Worm (Caenorhabditis elegans) whole organism, L3 larva: ENCODE data around the gene eel-1.

ENCODE experiments used
- R02D3.7 ChIP-seq: fragments of 150-350 bp; optimal IDR thresholded peaks from 2 replicates; lab custom pipeline; 2014; ENCODE audit warnings: missing biosample characterization, missing genetic modification characterization
- aly-2 ChIP-seq: fragments of 150-350 bp; optimal IDR thresholded peaks from 2 replicates; lab custom pipeline; 2014; ENCODE audit warnings: missing biosample characterization, missing genetic modification characterization
- ama-1 ChIP-seq: fragments of 150-350 bp; optimal IDR thresholded peaks from 2 replicates; lab custom pipeline; 2018
- ceh-16 ChIP-seq: sonication (generic microtip); optimal IDR thresholded peaks from 2 replicates; lab custom pipeline; 2017; ENCODE audit warnings: missing biosample characterization, missing genetic modification characterization
- ceh-28 ChIP-seq: fragments of 150-350 bp; optimal IDR thresholded peaks from 2 replicates; lab custom pipeline; 2014; ENCODE audit warnings: missing biosample characterization, missing genetic modification reagents, missing genetic modification characterization
- ceh-82 ChIP-seq: fragments of 150-350 bp; optimal IDR thresholded peaks from 2 replicates; lab custom pipeline; 2014; ENCODE audit warnings: missing biosample characterization, missing genetic modification characterization
- ceh-9 ChIP-seq: sonication (generic microtip); optimal IDR thresholded peaks from 2 replicates; lab custom pipeline; 2018; ENCODE audit warnings: missing biosample characterization, missing genetic modification characterization
- daf-12 ChIP-seq: fragments of 150-350 bp; optimal IDR thresholded peaks from 2 replicates; lab custom pipeline; 2014; ENCODE audit warnings: missing biosample characterization, missing genetic modification reagents, missing genetic modification characterization
- egl-27 ChIP-seq: sonication (generic microtip); optimal IDR thresholded peaks from 4 replicates; lab custom pipeline; 2017; ENCODE audit warnings: missing biosample characterization, missing genetic modification reagents, missing genetic modification characterization
- elt-1 ChIP-seq: fragments of 150-350 bp; optimal IDR thresholded peaks from 2 replicates; lab custom pipeline; 2014; ENCODE audit warnings: missing biosample characterization, missing genetic modification characterization
- elt-2 ChIP-seq: sonication (generic microtip); optimal IDR thresholded peaks from 2 replicates; lab custom pipeline; 2016; ENCODE audit warnings: missing genetic modification reagents, mild to moderate bottlenecking, missing genetic modification characterization, missing compliant biosample characterization
- eor-1 ChIP-seq, 2 experiments: fragments of 150-350 bp; optimal IDR thresholded peaks; 2 replicates each; lab custom pipeline; 2014 to 2018; ENCODE audit warnings: missing biosample characterization in 2 of 2, missing genetic modification characterization in 2 of 2
- fkh-10 ChIP-seq: sonication (generic microtip); optimal IDR thresholded peaks from 2 replicates; lab custom pipeline; 2017; ENCODE audit warnings: missing biosample characterization, missing genetic modification reagents, missing genetic modification characterization
- fkh-2 ChIP-seq: fragments of 150-350 bp; optimal IDR thresholded peaks from 2 replicates; lab custom pipeline; 2014; ENCODE audit warnings: missing biosample characterization, missing genetic modification reagents, missing genetic modification characterization
- fos-1 ChIP-seq: fragments of 150-350 bp; optimal IDR thresholded peaks from 2 replicates; lab custom pipeline; 2014; ENCODE audit warnings: missing biosample characterization, missing genetic modification characterization
- hmg-11 ChIP-seq: sonication (generic microtip); optimal IDR thresholded peaks from 2 replicates; lab custom pipeline; 2016; ENCODE audit warnings: missing genetic modification characterization, missing compliant biosample characterization
- jun-1 ChIP-seq: fragments of 150-350 bp; optimal IDR thresholded peaks from 2 replicates; lab custom pipeline; 2014; ENCODE audit warnings: missing biosample characterization, missing genetic modification reagents, missing genetic modification characterization
- lin-15B ChIP-seq: fragments of 150-350 bp; optimal IDR thresholded peaks from 2 replicates; lab custom pipeline; 2014; ENCODE audit warnings: missing biosample characterization, missing genetic modification characterization
- lin-39 ChIP-seq: fragments of 150-350 bp; optimal IDR thresholded peaks from 2 replicates; lab custom pipeline; 2018; ENCODE audit warnings: missing biosample characterization, missing genetic modification reagents, missing genetic modification characterization
- lsy-12 ChIP-seq: sonication (generic microtip); optimal IDR thresholded peaks from 2 replicates; lab custom pipeline; 2016; ENCODE audit warnings: mild to moderate bottlenecking, missing genetic modification characterization, missing compliant biosample characterization
- mdl-1 ChIP-seq: fragments of 150-350 bp; optimal IDR thresholded peaks from 2 replicates; lab custom pipeline; 2014; ENCODE audit warnings: missing biosample characterization, missing genetic modification characterization
- nfya-1 ChIP-seq: sonication (generic microtip); optimal IDR thresholded peaks from 2 replicates; lab custom pipeline; 2017; ENCODE audit warnings: missing genetic modification characterization, mild to moderate bottlenecking, missing compliant biosample characterization, antibody characterized with exemption, moderate library complexity; ENCODE audit not compliant: insufficient read depth
- nhr-11 ChIP-seq: fragments of 150-350 bp; optimal IDR thresholded peaks from 2 replicates; lab custom pipeline; 2014; ENCODE audit warnings: missing biosample characterization, missing genetic modification characterization
- nhr-12 ChIP-seq: fragments of 150-350 bp; optimal IDR thresholded peaks from 2 replicates; lab custom pipeline; 2014; ENCODE audit warnings: missing biosample characterization, missing genetic modification characterization
- nhr-23 ChIP-seq: fragments of 150-350 bp; optimal IDR thresholded peaks from 2 replicates; lab custom pipeline; 2014; ENCODE audit warnings: missing biosample characterization, missing genetic modification reagents, missing genetic modification characterization
- nhr-43 ChIP-seq: sonication (generic microtip); optimal IDR thresholded peaks from 2 replicates; lab custom pipeline; 2016; ENCODE audit warnings: mild to moderate bottlenecking, missing genetic modification characterization, missing compliant biosample characterization; ENCODE audit not compliant: poor library complexity, severe bottlenecking
- nhr-67 ChIP-seq: fragments of 150-350 bp; optimal IDR thresholded peaks from 2 replicates; lab custom pipeline; 2014; ENCODE audit warnings: missing biosample characterization, missing genetic modification characterization
- nhr-76 ChIP-seq: fragments of 150-350 bp; sonication (generic microtip); optimal IDR thresholded peaks from 5 replicates; lab custom pipeline; 2014; ENCODE audit warnings: missing biosample characterization, missing genetic modification characterization
- pha-4 ChIP-seq: fragments of 150-350 bp; optimal IDR thresholded peaks from 2 replicates; lab custom pipeline; 2014; ENCODE audit warnings: missing biosample characterization, missing genetic modification reagents, missing genetic modification characterization
- pqm-1 ChIP-seq: fragments of 150-350 bp; optimal IDR thresholded peaks from 2 replicates; lab custom pipeline; 2017; ENCODE audit warnings: missing biosample characterization, missing genetic modification characterization, inconsistent platforms
- sea-2 ChIP-seq: fragments of 150-350 bp; sonication (generic microtip); optimal IDR thresholded peaks from 4 replicates; lab custom pipeline; 2014; ENCODE audit warnings: missing biosample characterization, missing genetic modification reagents, missing genetic modification characterization
- snpc-4 ChIP-seq: fragments of 150-350 bp; optimal IDR thresholded peaks from 2 replicates; lab custom pipeline; 2014; ENCODE audit warnings: missing biosample characterization, missing genetic modification characterization
- tbx-2 ChIP-seq: sonication (generic microtip); optimal IDR thresholded peaks from 2 replicates; lab custom pipeline; 2016; ENCODE audit warnings: mild to moderate bottlenecking, missing genetic modification characterization, missing compliant biosample characterization
- unc-62 ChIP-seq: fragments of 150-350 bp; sonication (generic microtip); optimal IDR thresholded peaks from 4 replicates; lab custom pipeline; 2014; ENCODE audit warnings: missing biosample characterization, missing genetic modification reagents, missing genetic modification characterization
- zag-1 ChIP-seq: fragments of 150-350 bp; optimal IDR thresholded peaks from 2 replicates; lab custom pipeline; 2014; ENCODE audit warnings: missing biosample characterization, missing genetic modification characterization
- ztf-11 ChIP-seq: fragments of 150-350 bp; optimal IDR thresholded peaks from 2 replicates; lab custom pipeline; 2014; ENCODE audit warnings: missing biosample characterization, missing genetic modification characterization
- ztf-4 ChIP-seq: fragments of 150-350 bp; optimal IDR thresholded peaks from 2 replicates; lab custom pipeline; 2014; ENCODE audit warnings: missing biosample characterization, missing genetic modification characterization

Gene eel-1

DNA sequence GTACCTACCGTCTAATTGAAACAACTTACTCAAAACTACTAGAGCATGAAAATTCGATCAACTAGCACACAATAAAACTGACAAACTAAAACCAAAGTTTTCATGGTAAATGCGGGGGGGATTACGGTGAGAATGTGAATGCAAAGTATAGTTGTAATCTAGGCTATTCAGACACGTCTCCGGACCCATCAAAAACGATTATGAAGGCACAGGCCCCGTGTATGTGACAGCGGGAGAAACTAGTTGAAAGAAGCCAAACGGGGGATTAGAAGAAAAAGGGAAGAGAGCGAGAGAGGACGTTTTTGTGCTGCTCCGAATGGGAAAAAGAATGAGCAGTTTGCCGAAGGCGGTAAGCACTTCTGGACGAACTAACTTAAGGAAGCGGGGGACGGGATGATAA, 41.2 kb upstream of the eel-1 start:
- TF ChIP-seq lin-39 (peak; percentile 7), ceh-82 (tag; lab: Kevin White, UChicago) (no peak)
- TF ChIP-seq, all 47 proteins: peak for 1

DNA sequence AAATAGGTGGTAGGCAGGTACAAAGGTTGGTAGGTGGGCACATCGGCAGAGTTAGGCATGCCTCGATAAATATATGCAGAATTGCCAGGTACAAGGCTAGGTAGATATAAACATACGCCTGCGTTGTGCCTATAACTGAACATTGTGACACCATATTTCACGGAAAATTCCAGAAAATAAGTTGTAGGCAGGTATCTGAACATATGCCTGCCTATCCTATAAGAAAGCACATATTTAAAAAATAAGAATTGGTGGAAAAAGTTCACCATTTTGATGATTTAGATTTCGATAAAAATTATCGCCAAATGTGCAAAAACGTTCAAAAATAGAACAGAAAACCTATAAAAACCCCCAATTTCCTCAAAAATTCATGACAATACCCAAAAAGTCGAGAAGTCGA, 39.7 kb upstream of the eel-1 start:
- TF ChIP-seq pqm-1 (tag; lab: Kevin White, UChicago) (no peak), daf-12 (no peak), nhr-11 (tag; lab: Kevin White, UChicago) (no peak), nhr-12 (tag; lab: Kevin White, UChicago) (no peak), elt-1 (tag; lab: Kevin White, UChicago) (no peak), ceh-16 (no peak), ceh-28 (tag; lab: Kevin White, UChicago) (no peak), nhr-43 (no peak), lin-15B (tag; lab: Kevin White, UChicago) (no peak), lin-39 (no peak), egl-27 (tag; lab: Kevin White, UChicago) (no peak), hmg-11 (tag; lab: Kevin White, UChicago) (no peak), snpc-4 (tag; lab: Kevin White, UChicago) (no peak), sea-2 (GFP tag; lab: Kevin White, UChicago) (no peak)

DNA sequence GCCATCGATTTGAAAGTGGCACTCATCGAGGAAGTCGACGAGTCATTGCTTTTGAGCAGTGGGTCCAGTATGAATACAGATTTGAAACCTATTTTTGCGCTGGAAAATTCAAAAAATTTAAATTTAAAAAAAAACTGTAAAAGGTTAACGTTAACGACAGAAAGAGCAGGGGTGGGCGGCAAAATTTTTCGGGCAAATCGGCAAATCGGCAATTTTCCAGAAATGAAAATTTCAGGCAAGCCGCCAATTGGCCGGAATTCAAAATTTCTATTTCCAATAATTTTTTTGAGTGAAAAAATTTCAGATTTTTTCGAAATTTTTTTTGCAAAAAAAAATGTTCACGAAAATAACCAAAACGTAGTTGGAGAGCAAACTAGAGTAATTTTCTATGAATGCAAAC, 36.9 kb upstream of the eel-1 start, which contains the start of gene Y67D8C.9:
Gene Y67D8C.9, minus strand, starts transcription at position 101 of the 400 bp plus-strand sequence.
- no peak for TF ChIP-seq fkh-10 (GFP tag; lab: Kevin White, UChicago)
- TF ChIP-seq nhr-67, result no peak
- TF ChIP-seq unc-62 (GFP tag; lab: Kevin White, UChicago), result no peak
- no peak for TF ChIP-seq R02D3.7 (tag; lab: Kevin White, UChicago)
- no peak for TF ChIP-seq tbx-2 (tag; lab: Kevin White, UChicago)
- no peak for TF ChIP-seq sea-2 (GFP tag; lab: Kevin White, UChicago)
- TF ChIP-seq mdl-1 (tag; lab: Kevin White, UChicago), result no peak
- TF ChIP-seq jun-1 (tag; lab: Kevin White, UChicago), result no peak
- no peak for TF ChIP-seq fos-1 (tag; lab: Kevin White, UChicago)
- TF ChIP-seq ztf-11 (tag; lab: Kevin White, UChicago), result no peak
- TF ChIP-seq fkh-2 (tag; lab: Kevin White, UChicago), result no peak
- TF ChIP-seq eor-1 (tag; optimal IDR thresholded peaks at IDR 0.05; lab: Kevin White, UChicago), result no peak
- TF ChIP-seq pha-4 (tag; lab: Kevin White, UChicago), result no peak
- TF ChIP-seq elt-1 (tag; lab: Kevin White, UChicago), result no peak
- no peak for TF ChIP-seq lin-39

DNA sequence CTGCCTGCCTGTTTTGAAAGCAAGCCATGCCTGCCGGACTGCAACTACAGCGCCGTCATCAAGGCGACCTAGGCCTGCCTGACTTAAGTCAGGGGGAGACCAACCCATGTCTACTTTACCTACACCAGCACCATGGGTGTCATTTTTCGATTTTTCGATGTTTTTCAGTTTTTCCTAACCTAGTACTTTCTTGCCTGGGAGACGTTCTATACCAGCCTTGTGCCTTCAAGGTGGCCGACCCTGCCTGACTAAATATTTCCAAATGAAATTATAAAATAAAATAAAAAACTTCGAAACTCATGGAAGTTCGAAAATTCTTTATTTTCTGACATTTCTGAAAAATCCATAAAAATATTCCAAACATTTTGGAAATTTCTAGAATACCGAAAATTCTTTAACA, 26.9 kb upstream of the eel-1 start:
- no peak for TF ChIP-seq zag-1 (tag; lab: Kevin White, UChicago)
- TF ChIP-seq ceh-16, result no peak
- no peak for TF ChIP-seq ceh-28 (tag; lab: Kevin White, UChicago)
- TF ChIP-seq ztf-11 (tag; lab: Kevin White, UChicago), result no peak
- no peak for TF ChIP-seq nhr-67
- TF ChIP-seq lsy-12 (tag; lab: Kevin White, UChicago), result no peak
- TF ChIP-seq tbx-2 (tag; lab: Kevin White, UChicago), result no peak
- TF ChIP-seq nhr-12 (tag; lab: Kevin White, UChicago), result no peak
- no peak for TF ChIP-seq aly-2 (tag; lab: Kevin White, UChicago)
- TF ChIP-seq nfya-1 (tag; lab: Kevin White, UChicago), result no peak
- TF ChIP-seq nhr-11 (tag; lab: Kevin White, UChicago), result no peak
- TF ChIP-seq daf-12, result no peak
- TF ChIP-seq ceh-82 (tag; lab: Kevin White, UChicago), result no peak
- no peak for TF ChIP-seq ama-1 (lab: Kevin White, UChicago)
- no peak for TF ChIP-seq ceh-9 (tag; lab: Kevin White, UChicago)
- no peak for TF ChIP-seq ztf-4 (tag; lab: Kevin White, UChicago)
- TF ChIP-seq R02D3.7 (tag; lab: Kevin White, UChicago), result no peak
- no peak for TF ChIP-seq pqm-1 (tag; lab: Kevin White, UChicago)
- TF ChIP-seq nhr-23, result no peak
- TF ChIP-seq, all 47 proteins: peak for 0

DNA sequence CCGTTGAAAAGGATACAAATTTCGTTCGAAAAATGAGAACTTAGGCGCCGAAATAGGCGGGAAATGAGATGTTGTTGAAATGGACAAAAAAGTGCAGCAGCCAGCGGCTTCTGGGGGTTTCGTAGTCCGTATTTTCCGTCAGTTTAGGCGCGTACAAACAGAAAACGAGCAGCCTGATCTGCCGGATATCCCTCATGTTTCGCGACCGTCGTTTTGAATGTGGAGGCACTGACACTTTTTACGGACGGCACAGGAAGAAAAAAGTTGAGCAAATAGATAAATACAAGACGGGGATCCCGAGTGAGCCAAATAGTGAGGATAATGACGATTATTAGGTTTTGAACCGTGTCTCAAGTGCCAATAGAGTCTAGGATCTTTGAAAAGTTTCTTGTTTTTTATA, 26.3 kb upstream of the eel-1 start, which contains the start of gene Y67D8C.22:
Gene Y67D8C.22, minus strand, starts transcription at position 101 of the 400 bp plus-strand sequence.
- TF ChIP-seq nhr-76 (tag; lab: Kevin White, UChicago), result no peak
- no peak for TF ChIP-seq ztf-4 (tag; lab: Kevin White, UChicago)
- no peak for TF ChIP-seq elt-2 (tag; lab: Kevin White, UChicago)
- TF ChIP-seq ceh-9 (tag; lab: Kevin White, UChicago), result no peak
